Worm (Caenorhabditis elegans) whole organism, L4 larva: ENCODE data around the gene fipr-19.

Experiments
- F26F4.8 ChIP-seq: fragments of 200-800 bp; sonication (Bioruptor generic); conservative IDR thresholded peaks from 2 replicates; pipeline ENCODE4 v1.3.6; 2022; ENCODE audit warnings: missing genetic modification characterization, missing compliant biosample characterization
- T20F7.1 ChIP-seq: fragments of 200-800 bp; sonication (Bioruptor generic); optimal IDR thresholded peaks from 2 replicates; lab custom pipeline; 2018; ENCODE audit warnings: mild to moderate bottlenecking, missing genetic modification characterization, missing compliant biosample characterization
- Y48G9A.11 ChIP-seq: fragments of 200-800 bp; sonication (Bioruptor generic); IDR thresholded peaks from 2 replicates; pipeline ENCODE4 v1.3.6; 2022; ENCODE audit warnings: missing genetic modification reagents, missing genetic modification characterization, missing compliant biosample characterization
- Y5F2A.4 ChIP-seq: fragments of 200-800 bp; sonication (Bioruptor generic); optimal IDR thresholded peaks from 2 replicates; lab custom pipeline; 2018; ENCODE audit warnings: mild to moderate bottlenecking, missing genetic modification characterization, missing compliant biosample characterization
- aha-1 ChIP-seq: fragments of 150-350 bp; peaks from one replicate; lab custom pipeline; 2014; ENCODE audit warnings: missing biosample characterization, missing genetic modification characterization
- attf-4 ChIP-seq: sonication (generic microtip); optimal IDR thresholded peaks from 3 replicates; lab custom pipeline; 2017; ENCODE audit warnings: missing biosample characterization, missing genetic modification characterization
- ceh-44 ChIP-seq: fragments of 200-800 bp; sonication (Bioruptor generic); IDR thresholded peaks from 2 replicates; pipeline ENCODE4 v1.3.6; 2022; ENCODE audit warnings: missing genetic modification reagents, missing genetic modification characterization, missing compliant biosample characterization
- cey-2 ChIP-seq: sonication (generic microtip); optimal IDR thresholded peaks from 3 replicates; lab custom pipeline; 2017; ENCODE audit warnings: missing genetic modification characterization, mild to moderate bottlenecking, missing compliant biosample characterization, antibody characterized with exemption, borderline replicate concordance; ENCODE audit not compliant: insufficient read depth
- ctbp-1 ChIP-seq: fragments of 200-800 bp; sonication (Bioruptor generic); IDR thresholded peaks from 2 replicates; pipeline ENCODE4 v1.3.6; 2022; ENCODE audit warnings: missing genetic modification reagents, missing genetic modification characterization, missing compliant biosample characterization
- daf-19 ChIP-seq: fragments of 200-800 bp; sonication (Bioruptor generic); conservative IDR thresholded peaks from 2 replicates; pipeline ENCODE4 v1.3.6; 2022; ENCODE audit warnings: missing genetic modification characterization, missing compliant biosample characterization
- daf-8 ChIP-seq: fragments of 200-800 bp; sonication (Bioruptor generic); IDR thresholded peaks from 2 replicates; pipeline ENCODE4 v1.3.6; 2022; ENCODE audit warnings: missing genetic modification characterization, missing compliant biosample characterization
- dmd-9 ChIP-seq: fragments of 200-800 bp; sonication (Bioruptor generic); IDR thresholded peaks from 2 replicates; pipeline ENCODE4 v1.3.6; 2022; ENCODE audit warnings: missing genetic modification reagents, missing genetic modification characterization, missing compliant biosample characterization
- duxl-1 ChIP-seq: sonication (generic microtip); optimal IDR thresholded peaks from 2 replicates; lab custom pipeline; 2016; ENCODE audit warnings: mild to moderate bottlenecking, missing genetic modification characterization, moderate library complexity, missing compliant biosample characterization; ENCODE audit not compliant: poor library complexity
- egl-43 ChIP-seq: fragments of 200-800 bp; sonication (Bioruptor generic); IDR thresholded peaks from 2 replicates; pipeline ENCODE4 v1.3.6; 2022; ENCODE audit warnings: missing genetic modification reagents, missing genetic modification characterization, missing compliant biosample characterization
- fkh-10 ChIP-seq: fragments of 150-350 bp; optimal IDR thresholded peaks from 2 replicates; lab custom pipeline; 2014; ENCODE audit warnings: missing biosample characterization, missing genetic modification reagents, missing genetic modification characterization
- fos-1 ChIP-seq: fragments of 150-350 bp; optimal IDR thresholded peaks from 2 replicates; lab custom pipeline; 2014; ENCODE audit warnings: missing biosample characterization, missing genetic modification characterization
- gei-8 ChIP-seq: fragments of 200-800 bp; sonication (Bioruptor generic); optimal IDR thresholded peaks from 2 replicates; lab custom pipeline; 2018; ENCODE audit warnings: mild to moderate bottlenecking, missing genetic modification characterization, missing compliant biosample characterization
- hif-1 ChIP-seq, 2 experiments: sonication (generic microtip); optimal IDR thresholded peaks; 2 replicates each; lab custom pipeline; 2016 to 2017; ENCODE audit warnings: missing compliant biosample characterization in 2 of 2, missing genetic modification characterization in 2 of 2, missing genetic modification reagents in 2 of 2, missing genotype in 2 of 2, mild to moderate bottlenecking in 1 of 2
- hlh-30 ChIP-seq: sonication (generic microtip); optimal IDR thresholded peaks from 2 replicates; lab custom pipeline; 2017; ENCODE audit warnings: antibody characterized with exemption, mild to moderate bottlenecking, missing genetic modification characterization, missing compliant biosample characterization; ENCODE audit not compliant: insufficient read depth
- jun-1 ChIP-seq: fragments of 150-350 bp; optimal IDR thresholded peaks from 2 replicates; lab custom pipeline; 2014; ENCODE audit warnings: missing biosample characterization, missing genetic modification reagents, missing genetic modification characterization
- lin-1 ChIP-seq: fragments of 200-800 bp; sonication (Bioruptor generic); IDR thresholded peaks from 2 replicates; pipeline ENCODE4 v1.3.6; 2022; ENCODE audit warnings: missing genetic modification reagents, missing genetic modification characterization, missing compliant biosample characterization
- lir-3 ChIP-seq: sonication (generic microtip); optimal IDR thresholded peaks from 2 replicates; lab custom pipeline; 2016; ENCODE audit warnings: mild to moderate bottlenecking, missing genetic modification characterization, missing compliant biosample characterization
- lsy-2 ChIP-seq, 2 experiments: fragments of 150-350 bp in 1 of 2; sonication (generic microtip) in 1 of 2; optimal IDR thresholded peaks; 2 replicates each; lab custom pipeline; 2014 to 2017; ENCODE audit warnings: missing biosample characterization in 2 of 2, missing genetic modification characterization in 2 of 2
- madf-9 ChIP-seq: fragments of 200-800 bp; sonication (Bioruptor generic); conservative IDR thresholded peaks from 2 replicates; pipeline ENCODE4 v1.3.6; 2022; ENCODE audit warnings: missing genetic modification reagents, missing genetic modification characterization, missing compliant biosample characterization
- mep-1 ChIP-seq: fragments of 150-350 bp; sonication (generic microtip); optimal IDR thresholded peaks from 3 replicates; lab custom pipeline; 2014; ENCODE audit warnings: missing biosample characterization, missing genetic modification characterization
- mes-2 ChIP-seq: sonication (generic microtip); optimal IDR thresholded peaks from 2 replicates; lab custom pipeline; 2016; ENCODE audit warnings: missing genotype, mild to moderate bottlenecking, missing genetic modification characterization, missing compliant biosample characterization; ENCODE audit not compliant: poor library complexity, severe bottlenecking
- nhr-102 ChIP-seq: sonication (generic microtip); optimal IDR thresholded peaks from 2 replicates; lab custom pipeline; 2016; ENCODE audit warnings: mild to moderate bottlenecking, missing genetic modification characterization, moderate library complexity, missing compliant biosample characterization
- nhr-111 ChIP-seq: fragments of 200-800 bp; sonication (Bioruptor generic); optimal IDR thresholded peaks from 2 replicates; lab custom pipeline; 2018; ENCODE audit warnings: mild to moderate bottlenecking, missing genetic modification characterization, missing compliant biosample characterization
- nhr-25 ChIP-seq: sonication (generic microtip); optimal IDR thresholded peaks from 2 replicates; lab custom pipeline; 2017; ENCODE audit warnings: missing genetic modification characterization, mild to moderate bottlenecking, missing compliant biosample characterization, antibody characterized with exemption, moderate library complexity, borderline replicate concordance; ENCODE audit not compliant: insufficient read depth
- nhr-28 ChIP-seq: fragments of 150-350 bp; optimal IDR thresholded peaks from 2 replicates; lab custom pipeline; 2014; ENCODE audit warnings: missing biosample characterization, missing genetic modification characterization
- nhr-41 ChIP-seq: fragments of 200-800 bp; sonication (Bioruptor generic); IDR thresholded peaks from 2 replicates; pipeline ENCODE4 v1.3.6; 2022; ENCODE audit warnings: missing genetic modification reagents, missing genetic modification characterization, missing compliant biosample characterization
- nhr-48 ChIP-seq: sonication (generic microtip); optimal IDR thresholded peaks from 2 replicates; lab custom pipeline; 2016; ENCODE audit warnings: mild to moderate bottlenecking, missing genetic modification characterization, missing compliant biosample characterization
- nhr-6 ChIP-seq: fragments of 150-350 bp; optimal IDR thresholded peaks from 2 replicates; lab custom pipeline; 2014; ENCODE audit warnings: missing biosample characterization, missing genetic modification characterization
- nhr-77 ChIP-seq: fragments of 150-350 bp; optimal IDR thresholded peaks from 2 replicates; lab custom pipeline; 2014; ENCODE audit warnings: missing biosample characterization, missing genetic modification characterization
- rbr-2 ChIP-seq: sonication (generic microtip); optimal IDR thresholded peaks from 2 replicates; lab custom pipeline; 2016; ENCODE audit warnings: missing genotype, missing genetic modification characterization, missing compliant biosample characterization
- skn-1 ChIP-seq: fragments of 150-350 bp; optimal IDR thresholded peaks from 2 replicates; lab custom pipeline; 2014; ENCODE audit warnings: missing biosample characterization, missing genetic modification characterization
- snpc-1.2 ChIP-seq: fragments of 200-800 bp; sonication (Bioruptor generic); IDR thresholded peaks from 2 replicates; pipeline ENCODE4 v1.3.6; 2022; ENCODE audit warnings: missing genetic modification reagents, missing genetic modification characterization, missing compliant biosample characterization
- snpc-4 ChIP-seq: fragments of 150-350 bp; optimal IDR thresholded peaks from 2 replicates; lab custom pipeline; 2014; ENCODE audit warnings: missing biosample characterization, missing genetic modification characterization
- spr-3 ChIP-seq: fragments of 200-800 bp; sonication (Bioruptor generic); optimal IDR thresholded peaks from 2 replicates; lab custom pipeline; 2018; ENCODE audit warnings: mild to moderate bottlenecking, missing genetic modification characterization, missing compliant biosample characterization
- tag-97 ChIP-seq: fragments of 200-800 bp; sonication (Bioruptor generic); IDR thresholded peaks from 2 replicates; pipeline ENCODE4 v1.3.6; 2022; ENCODE audit warnings: missing genetic modification characterization, missing compliant biosample characterization
- tra-1 ChIP-seq: fragments of 200-800 bp; sonication (Bioruptor generic); IDR thresholded peaks from 2 replicates; pipeline ENCODE4 v1.3.6; 2022; ENCODE audit warnings: missing genetic modification reagents, missing genetic modification characterization, missing compliant biosample characterization
- unc-130 ChIP-seq: sonication (generic microtip); optimal IDR thresholded peaks from 2 replicates; lab custom pipeline; 2016; ENCODE audit warnings: missing genetic modification reagents, missing genetic modification characterization, missing compliant biosample characterization
- unc-39 ChIP-seq: sonication (generic microtip); optimal IDR thresholded peaks from 2 replicates; lab custom pipeline; 2017; ENCODE audit warnings: missing biosample characterization, missing genetic modification characterization
- zfp-2 ChIP-seq: sonication (generic microtip); optimal IDR thresholded peaks from 2 replicates; lab custom pipeline; 2016; ENCODE audit warnings: mild to moderate bottlenecking, missing genetic modification characterization, missing compliant biosample characterization
- zfp-3 ChIP-seq: fragments of 200-800 bp; sonication (Bioruptor generic); conservative IDR thresholded peaks from 2 replicates; pipeline ENCODE4 v1.3.6; 2022; ENCODE audit warnings: missing genetic modification reagents, missing genetic modification characterization, missing compliant biosample characterization
- zip-2 ChIP-seq: fragments of 150-350 bp; optimal IDR thresholded peaks from 2 replicates; lab custom pipeline; 2014; ENCODE audit warnings: missing biosample characterization, missing genetic modification characterization
- ztf-11 ChIP-seq: fragments of 150-350 bp; optimal IDR thresholded peaks from 2 replicates; lab custom pipeline; 2014; ENCODE audit warnings: missing biosample characterization, missing genetic modification characterization

Gene fipr-19

DNA sequence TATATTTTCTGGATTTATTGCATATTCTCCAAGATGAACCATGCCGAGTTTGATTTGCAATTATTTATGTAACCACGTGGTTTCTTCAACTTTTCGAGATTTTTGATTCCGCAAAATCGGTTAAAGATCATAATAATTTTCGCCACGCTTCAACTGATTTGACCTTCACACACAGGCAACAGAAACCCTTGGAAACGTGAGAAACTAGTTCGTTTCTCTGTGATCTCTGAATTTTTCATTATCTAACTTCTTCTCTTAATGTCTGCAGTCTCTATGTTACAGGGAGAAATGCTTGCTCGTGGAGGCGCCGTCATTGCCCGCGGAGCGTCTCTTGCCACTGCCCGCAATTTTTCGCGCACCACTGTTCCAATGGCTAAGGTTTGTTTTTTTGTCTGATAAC is 6.6 kb upstream of the fipr-19 start, which contains the start of gene fum-1 (continued):
- TF ChIP-seq tra-1 (GFP tag; lab: Robert Waterston, UW) (no peak), cey-2 (tag; lab: Kevin White, UChicago) (no peak), gei-8 (peak; percentile 21), lin-1 (GFP tag; lab: Robert Waterston, UW) (no peak), zfp-3 (GFP tag; lab: Robert Waterston, UW) (no peak), daf-19 (GFP tag; lab: Robert Waterston, UW) (no peak), nhr-25 (peak; percentile 69), nhr-111 (GFP tag; lab: Kevin White, UChicago) (no peak), daf-8 (GFP tag; lab: Robert Waterston, UW) (no peak), snpc-4 (tag; lab: Kevin White, UChicago) (no peak), jun-1 (tag; lab: Kevin White, UChicago) (no peak), egl-43 (GFP tag; lab: Robert Waterston, UW) (no peak), fkh-10 (GFP tag; lab: Kevin White, UChicago) (no peak), snpc-1.2 (no peak), T20F7.1 (GFP tag; lab: Kevin White, UChicago) (peak; percentile 10), ztf-11 (tag; lab: Kevin White, UChicago) (no peak), lir-3 (tag; lab: Kevin White, UChicago) (no peak), nhr-41 (no peak), ctbp-1 (no peak), nhr-28 (peak; percentile 54), lsy-2 (tag; optimal IDR thresholded peaks at IDR 0.05; lab: Kevin White, UChicago) (peak in 1 of 2 experiments; percentile 82), nhr-102 (peak; percentile 18), unc-130 (GFP tag; lab: Kevin White, UChicago) (no peak), aha-1 (peak; percentile 97), mes-2 (tag; lab: Kevin White, UChicago) (peak; percentile 55), skn-1 (tag; lab: Kevin White, UChicago) (no peak), rbr-2 (tag; lab: Kevin White, UChicago) (peak; percentile 33), fos-1 (no peak), duxl-1 (tag; lab: Kevin White, UChicago) (peak; percentile 49), tag-97 (GFP tag; lab: Robert Waterston, UW) (no peak), dmd-9 (GFP tag; lab: Robert Waterston, UW) (no peak), F26F4.8 (GFP tag; lab: Robert Waterston, UW) (no peak), nhr-77 (tag; lab: Kevin White, UChicago) (no peak), mep-1 (tag; lab: Kevin White, UChicago) (peak; percentile 62), nhr-48 (no peak), Y5F2A.4 (GFP tag; lab: Kevin White, UChicago) (no peak), ceh-44 (GFP tag; lab: Robert Waterston, UW) (no peak), zfp-2 (tag; lab: Kevin White, UChicago) (no peak), spr-3 (peak; percentile 31), madf-9 (GFP tag; lab: Robert Waterston, UW) (0 out of 2 replicates have a peak, but pooled peaks have one; percentile 19), zip-2 (no peak), unc-39 (tag; lab: Kevin White, UChicago) (no peak), hif-1 (tag; optimal IDR thresholded peaks at IDR 0.05; lab: Kevin White, UChicago) (peak in 1 of 2 experiments; percentile 56), hlh-30 (tag; lab: Kevin White, UChicago) (peak; percentile 69), Y48G9A.11 (GFP tag; lab: Robert Waterston, UW) (no peak), nhr-6 (tag; lab: Kevin White, UChicago) (peak; percentile 7), attf-4 (tag; lab: Kevin White, UChicago) (no peak)
